Worm (Caenorhabditis elegans) whole organism, L4/young adult: ENCODE data around the gene F46C5.6.

ENCODE experiments used
- W03F9.2 ChIP-seq: fragments of 150-350 bp; optimal IDR thresholded peaks from 2 replicates; lab custom pipeline; 2014; ENCODE audit warnings: missing biosample characterization, missing genetic modification characterization
- dao-5 ChIP-seq: sonication (generic microtip); optimal IDR thresholded peaks from 2 replicates; lab custom pipeline; 2016; ENCODE audit warnings: missing genotype, missing genetic modification characterization, moderate library complexity, missing compliant biosample characterization
- him-1 ChIP-seq: sonication (generic microtip); optimal IDR thresholded peaks from 2 replicates; lab custom pipeline; 2016; ENCODE audit warnings: missing genotype, missing genetic modification reagents, missing genetic modification characterization, missing compliant biosample characterization

The F46C5.6 gene

ce11 chrII:8844465-8845126, at the start of gene F46C5.6:
Gene F46C5.6 (minus strand): TSS chrII:8844515.
- TF ChIP-seq W03F9.2 (tag; lab: Kevin White, UChicago) (no peak), him-1 (tag; lab: Kevin White, UChicago) (no peak), dao-5 (no peak)

DNA sequence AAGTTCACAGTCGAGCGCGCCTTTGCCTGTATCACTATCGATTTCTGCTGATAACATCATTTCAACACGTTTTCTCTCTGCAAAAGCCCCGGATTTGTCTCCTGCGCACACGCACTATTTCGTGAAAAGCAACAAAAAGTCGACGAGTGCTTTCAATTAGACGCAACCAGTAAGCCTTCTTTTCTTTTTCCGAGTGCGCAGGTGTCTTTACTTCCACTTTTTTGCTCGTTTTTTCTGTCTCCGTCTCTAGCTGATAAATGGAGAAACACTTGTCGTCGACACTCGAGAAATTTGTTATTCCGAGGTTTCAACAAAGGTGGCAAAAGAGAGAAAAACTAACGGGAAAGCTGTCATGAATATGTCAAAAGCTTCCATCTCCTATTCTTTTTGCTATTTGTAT, 47.3 kb upstream of the F46C5.6 start:
- TF ChIP-seq W03F9.2 (tag; lab: Kevin White, UChicago) = no peak
- TF ChIP-seq dao-5 = no peak
- TF ChIP-seq him-1 (tag; lab: Kevin White, UChicago) = no peak

- TF ChIP-seq dao-5 (no peak), him-1 (tag; lab: Kevin White, UChicago) (no peak), W03F9.2 (tag; lab: Kevin White, UChicago) (no peak)
Observed at ce11 chrII:8891042-8891441, 46.7 kb upstream of the F46C5.6 start.

DNA sequence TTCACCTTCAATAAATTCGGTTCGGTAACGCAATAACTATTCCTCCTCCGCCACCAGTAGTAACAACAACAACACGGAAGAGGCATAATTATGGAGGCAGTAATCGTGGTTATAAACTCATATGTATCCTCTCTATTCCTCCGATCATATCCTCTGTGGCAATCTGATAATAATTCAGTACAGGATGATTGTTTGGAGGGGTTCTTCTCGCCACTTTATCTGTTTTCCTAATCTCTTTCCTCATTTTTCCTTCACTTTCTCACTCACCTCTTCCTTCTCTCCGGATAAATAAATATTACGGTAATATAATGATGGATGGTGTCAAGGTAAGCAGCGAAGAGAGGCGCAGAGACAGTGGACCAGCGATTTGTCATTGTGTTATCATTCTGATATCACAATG, 46.2 kb upstream of the F46C5.6 start:
- TF ChIP-seq him-1 (tag; lab: Kevin White, UChicago) = no peak
- TF ChIP-seq dao-5 = no peak
- no peak for TF ChIP-seq W03F9.2 (tag; lab: Kevin White, UChicago)

DNA sequence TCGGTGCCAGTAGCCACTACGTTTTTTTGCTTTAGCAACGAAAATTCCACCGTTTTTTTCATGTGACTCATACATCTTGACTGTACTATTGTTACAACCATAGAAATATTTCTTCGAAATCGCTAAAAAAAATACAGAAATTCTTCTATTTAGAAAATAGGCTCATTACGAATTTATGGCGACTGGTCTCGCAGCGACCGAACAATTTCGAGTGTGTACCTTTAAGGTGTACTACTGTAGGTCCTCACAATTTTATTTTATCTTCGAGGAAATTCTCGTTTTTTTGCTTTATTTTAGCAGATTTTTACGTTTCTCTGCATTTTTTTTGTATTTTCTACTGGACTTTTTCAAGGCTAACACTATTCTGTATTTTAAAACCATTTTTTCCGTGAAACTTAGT, 45.7 kb upstream of the F46C5.6 start:
- TF ChIP-seq him-1 (tag; lab: Kevin White, UChicago) (no peak), dao-5 (no peak), W03F9.2 (tag; lab: Kevin White, UChicago) (peak; percentile 37)

DNA sequence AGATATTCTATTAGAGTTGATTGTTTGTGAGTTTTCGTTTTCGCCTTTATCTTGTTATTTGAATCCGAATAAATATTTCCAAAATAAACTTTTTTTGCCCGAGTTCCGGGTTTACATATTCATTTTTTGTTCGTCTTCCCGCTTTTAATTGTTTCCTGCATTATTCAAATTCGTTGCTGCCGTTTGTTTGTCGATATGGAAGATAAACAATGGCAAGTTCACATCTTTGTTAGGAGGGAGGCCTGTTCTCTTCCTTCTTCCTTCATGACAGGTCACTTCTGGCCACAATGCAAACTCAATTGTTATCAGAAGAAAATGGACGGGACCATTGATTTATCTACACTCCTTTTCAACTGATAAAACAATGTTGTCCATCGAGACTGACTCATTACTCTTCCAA, 45.3 kb upstream of the F46C5.6 start:
- no peak for TF ChIP-seq him-1 (tag; lab: Kevin White, UChicago)
- TF ChIP-seq W03F9.2 (tag; lab: Kevin White, UChicago) = no peak
- no peak for TF ChIP-seq dao-5

DNA sequence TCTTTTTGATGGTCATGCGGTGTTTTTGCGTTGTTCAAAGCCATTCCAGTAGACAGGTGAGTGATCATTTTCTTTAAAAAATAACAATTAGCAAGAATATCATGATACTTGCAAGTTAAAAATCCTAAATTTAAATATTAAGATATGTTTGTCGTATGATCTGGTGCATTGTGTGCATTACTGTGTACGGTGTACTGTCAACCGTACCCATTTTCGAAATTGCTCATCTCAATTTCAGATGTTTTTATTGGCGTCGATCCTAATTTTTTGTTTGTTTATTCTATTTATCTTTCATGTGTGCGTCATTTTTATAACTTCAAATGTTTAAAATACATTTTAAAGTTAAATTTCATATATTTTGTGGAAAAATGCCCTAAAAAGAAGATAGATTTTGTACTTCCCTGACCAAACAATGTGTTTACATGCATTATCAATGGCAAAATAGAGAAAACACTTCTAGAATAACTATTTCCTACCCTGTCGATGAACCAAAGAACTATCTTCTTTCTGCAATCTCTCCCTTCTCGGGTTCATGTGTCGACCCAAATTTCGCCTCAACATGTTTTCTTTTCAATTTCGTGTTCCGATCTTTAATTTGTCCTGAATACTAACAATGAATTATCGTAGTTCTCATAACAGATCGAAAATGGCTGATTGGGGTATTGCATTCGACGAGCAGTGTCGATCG, 40.1 kb upstream of the F46C5.6 start, which contains the start of the genes T07D4.5 and ddx-19:
Gene T07D4.5 (minus strand): TSS at position 71 of the 688 bp plus-strand sequence.
Gene ddx-19 (plus strand): TSS at position 638 of the 688 bp plus-strand sequence.
- TF ChIP-seq him-1 (tag; lab: Kevin White, UChicago) (no peak), W03F9.2 (tag; lab: Kevin White, UChicago) (peak; percentile 28)

ce11 chrII:8883559-8883958, 39.2 kb upstream of the F46C5.6 start, which contains the start of gene rha-1:
Gene rha-1 (minus strand): TSS chrII:8883659.
- TF ChIP-seq W03F9.2 (tag; lab: Kevin White, UChicago) (no peak), dao-5 (no peak), him-1 (tag; lab: Kevin White, UChicago) (no peak)

DNA sequence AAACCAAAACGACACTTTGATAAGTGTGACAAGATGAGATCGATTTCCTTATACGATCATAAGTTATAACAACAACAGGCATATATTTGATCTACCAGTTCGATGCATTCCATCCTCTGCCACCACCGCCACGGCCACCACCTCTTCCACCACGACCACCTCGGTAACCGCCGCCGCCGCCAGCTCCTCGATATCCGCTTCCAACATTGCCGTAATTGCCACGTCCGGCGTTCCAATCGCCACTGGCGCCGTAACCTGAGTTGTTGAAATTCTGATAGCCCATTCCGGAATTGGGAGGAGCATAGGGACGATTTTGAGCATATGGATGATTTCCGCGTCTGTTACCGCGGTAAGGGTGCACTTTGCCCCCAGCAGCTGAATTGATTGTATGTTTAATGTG, 34.2 kb upstream of the F46C5.6 start:
- TF ChIP-seq him-1 (tag; lab: Kevin White, UChicago) = no peak
- TF ChIP-seq dao-5 = no peak
- no peak for TF ChIP-seq W03F9.2 (tag; lab: Kevin White, UChicago)

DNA sequence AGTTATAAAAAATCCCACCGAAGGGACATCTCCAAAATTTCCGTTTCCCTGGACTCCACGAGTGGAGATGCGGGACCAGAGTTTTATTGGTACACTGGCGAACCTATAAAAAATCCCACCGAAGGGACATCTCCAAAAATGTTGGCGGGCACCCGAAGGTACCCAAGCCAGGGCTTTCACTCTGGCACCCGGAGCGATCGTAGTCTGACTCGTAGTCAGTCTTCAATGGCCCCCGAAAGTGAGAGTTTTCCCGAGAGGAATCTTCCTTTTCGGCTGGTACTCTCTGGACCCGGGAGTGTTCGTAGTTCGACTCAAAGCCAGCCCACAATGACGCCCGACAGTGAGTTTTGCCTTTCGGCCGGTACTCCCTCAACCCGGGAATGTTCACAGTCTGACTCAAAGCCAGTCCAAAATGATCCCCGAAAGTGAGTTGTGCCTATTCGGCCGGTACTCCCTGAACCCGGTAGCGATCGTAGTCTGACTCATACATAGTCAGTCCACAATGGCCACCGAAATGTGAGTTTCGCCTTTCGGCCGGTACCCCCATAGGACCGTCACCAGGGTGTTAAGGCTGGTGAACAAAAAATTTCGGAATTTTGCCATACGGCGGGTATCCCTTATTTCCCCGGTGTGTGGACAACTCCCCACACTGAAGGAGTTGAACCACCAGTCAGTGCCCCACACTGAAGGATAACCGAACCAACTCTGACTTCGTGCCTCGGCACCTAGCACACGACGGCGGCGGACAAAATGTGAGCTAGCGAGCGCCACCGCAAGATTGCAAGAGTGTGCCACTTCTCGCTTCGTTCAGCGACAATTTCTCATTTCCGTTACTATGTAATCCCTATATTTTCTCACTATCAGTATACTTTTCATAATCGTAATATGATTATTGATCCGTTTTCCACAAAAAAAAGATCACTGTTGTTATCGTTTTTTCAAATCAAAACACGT, 33.0 kb upstream of the F46C5.6 start:
- TF ChIP-seq dao-5 (no peak), W03F9.2 (tag; lab: Kevin White, UChicago) (no peak), him-1 (tag; lab: Kevin White, UChicago) (no peak)

ce11 chrII:8873842-8874241, 29.5 kb upstream of the F46C5.6 start, which contains the start of gene T07D4.2:
Gene T07D4.2 (minus strand): TSS chrII:8873942.
- no peak for TF ChIP-seq him-1 (tag; lab: Kevin White, UChicago)
- no peak for TF ChIP-seq dao-5
- TF ChIP-seq W03F9.2 (tag; lab: Kevin White, UChicago) = no peak

- no peak for TF ChIP-seq W03F9.2 (tag; lab: Kevin White, UChicago)
- TF ChIP-seq him-1 (tag; lab: Kevin White, UChicago) = no peak
- no peak for TF ChIP-seq dao-5
Observed at ce11 chrII:8866844-8867243, 22.5 kb upstream of the F46C5.6 start.

DNA sequence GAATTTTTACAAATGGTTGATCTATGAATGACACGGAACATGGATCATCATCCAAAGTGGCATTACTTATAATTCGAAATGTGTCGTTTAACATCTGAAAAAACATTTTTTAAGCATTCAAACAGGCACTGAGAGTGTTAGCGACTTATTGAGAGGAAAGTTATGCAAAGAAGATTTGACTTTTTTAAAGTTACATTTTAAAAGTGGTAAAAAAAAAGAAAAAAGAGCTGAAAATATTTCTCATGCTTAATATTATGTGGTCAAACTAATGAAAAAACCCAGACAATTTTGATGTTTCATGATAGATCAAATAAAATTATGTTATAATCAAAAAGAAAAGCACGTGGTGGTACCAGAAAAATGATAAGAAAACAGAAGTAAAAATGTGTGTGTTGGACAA, 20.8 kb upstream of the F46C5.6 start, which contains the start of gene npr-20:
Gene npr-20 (minus strand): TSS at position 101 of the 400 bp plus-strand sequence.
- TF ChIP-seq dao-5 (no peak), him-1 (tag; lab: Kevin White, UChicago) (no peak), W03F9.2 (tag; lab: Kevin White, UChicago) (no peak)
